Fruit fly (Drosophila melanogaster) whole organism, prepupa: Measurements from ENCODE around the gene Rab23.
A peak's percentile ranks its signal among the peaks of the same experiment; 100 is the strongest.

Experiments
- CG10669 ChIP-seq: fragments of 200-800 bp; sonication (Bioruptor generic); optimal IDR thresholded peaks from 3 replicates; lab custom pipeline; 2018; ENCODE audit warnings: missing biosample characterization, mild to moderate bottlenecking, missing genetic modification characterization, moderate library complexity
- CG11294 ChIP-seq: fragments of 200-800 bp; sonication (Bioruptor generic); IDR thresholded peaks from 2 replicates; pipeline ENCODE4 v1.3.6; 2022; ENCODE audit warnings: missing biosample characterization, missing genetic modification characterization
- CG11762 ChIP-seq: fragments of 200-800 bp; sonication (Bioruptor generic); optimal IDR thresholded peaks from 3 replicates; lab custom pipeline; 2016; ENCODE audit warnings: missing biosample characterization, missing genetic modification characterization; ENCODE audit not compliant: insufficient read depth
- CG11902 ChIP-seq: fragments of 200-800 bp; sonication (Bioruptor generic); optimal IDR thresholded peaks from 3 replicates; lab custom pipeline; 2016; ENCODE audit warnings: missing biosample characterization, missing genetic modification characterization
- CG32006 ChIP-seq: fragments of 200-800 bp; sonication (Bioruptor generic); optimal IDR thresholded peaks from 3 replicates; lab custom pipeline; 2017; ENCODE audit warnings: missing biosample characterization, mild to moderate bottlenecking, missing genetic modification characterization
- CG3919 ChIP-seq: fragments of 200-800 bp; sonication (Bioruptor generic); optimal IDR thresholded peaks from 3 replicates; lab custom pipeline; 2016; ENCODE audit warnings: missing biosample characterization, missing genetic modification characterization
- CG6808 ChIP-seq: fragments of 200-800 bp; sonication (Bioruptor generic); optimal IDR thresholded peaks from 3 replicates; lab custom pipeline; 2017; ENCODE audit warnings: missing biosample characterization, missing genetic modification characterization, mild to moderate bottlenecking, moderate library complexity, missing genetic modification reagents
- Gug ChIP-seq: fragments of 200-800 bp; sonication (Bioruptor generic); IDR thresholded peaks from 2 replicates; pipeline ENCODE4 v1.3.6; 2022; ENCODE audit warnings: missing biosample characterization, missing genetic modification characterization
- Lpt ChIP-seq: fragments of 200-800 bp; sonication (Bioruptor generic); optimal IDR thresholded peaks from 3 replicates; lab custom pipeline; 2016; ENCODE audit warnings: missing biosample characterization, missing genetic modification characterization
- Smox ChIP-seq: fragments of 200-800 bp; sonication (Bioruptor generic); optimal IDR thresholded peaks from 3 replicates; lab custom pipeline; 2016; ENCODE audit warnings: missing biosample characterization, missing genetic modification characterization
- fkh ChIP-seq: fragments of 200-800 bp; sonication (Bioruptor generic); optimal IDR thresholded peaks from 3 replicates; lab custom pipeline; 2017; ENCODE audit warnings: missing biosample characterization, mild to moderate bottlenecking, missing genetic modification characterization, moderate library complexity
- lz ChIP-seq: fragments of 200-800 bp; sonication (Bioruptor generic); optimal IDR thresholded peaks from 3 replicates; lab custom pipeline; 2016; ENCODE audit warnings: missing biosample characterization, missing genetic modification characterization

dm6 chr3R:5669740-5670659, 15.2 kb downstream of the Rab23 start:
- no peak for TF ChIP-seq Lpt (GFP tag; lab: Kevin White, UChicago)
- peak; percentile 35 for TF ChIP-seq fkh
- no peak for TF ChIP-seq lz (GFP tag; lab: Kevin White, UChicago)
- no peak for TF ChIP-seq CG32006 (GFP tag; lab: Kevin White, UChicago)
- TF ChIP-seq Smox, result no peak
- TF ChIP-seq CG11762 (GFP tag; lab: Kevin White, UChicago), result no peak
- TF ChIP-seq CG11294 (GFP tag; lab: Robert Waterston, UW), result no peak
- TF ChIP-seq CG10669, result no peak
- TF ChIP-seq Gug (GFP tag; lab: Robert Waterston, UW), result no peak
- TF ChIP-seq CG11902 (GFP tag; lab: Kevin White, UChicago), result no peak
- TF ChIP-seq CG3919 (GFP tag; lab: Kevin White, UChicago), result no peak
- TF ChIP-seq CG6808, result no peak
